Worm (Caenorhabditis elegans) whole organism, L4 larva: Measurements from ENCODE around the gene inx-11.

ENCODE experiments used
- aly-2 ChIP-seq: sonication (generic microtip); optimal IDR thresholded peaks from 2 replicates; lab custom pipeline; 2018; ENCODE audit warnings: missing biosample characterization, missing genetic modification characterization
- ama-1 ChIP-seq: fragments of 150-350 bp; optimal IDR thresholded peaks from 2 replicates; lab custom pipeline; 2014; ENCODE audit warnings: inconsistent platforms, mixed read lengths
- mdl-1 ChIP-seq, 2 experiments: fragments of 150-350 bp in 1 of 2; sonication (generic microtip) in 1 of 2; optimal IDR thresholded peaks; 2 replicates each; lab custom pipeline; 2014 to 2017; ENCODE audit warnings: missing biosample characterization in 2 of 2, missing genetic modification characterization in 2 of 2
- nhr-25 ChIP-seq: sonication (generic microtip); optimal IDR thresholded peaks from 2 replicates; lab custom pipeline; 2017; ENCODE audit warnings: missing genetic modification characterization, mild to moderate bottlenecking, missing compliant biosample characterization, antibody characterized with exemption, moderate library complexity, borderline replicate concordance; ENCODE audit not compliant: insufficient read depth
- nhr-28 ChIP-seq: fragments of 150-350 bp; optimal IDR thresholded peaks from 2 replicates; lab custom pipeline; 2014; ENCODE audit warnings: missing biosample characterization, missing genetic modification characterization
- nhr-48 ChIP-seq: sonication (generic microtip); optimal IDR thresholded peaks from 2 replicates; lab custom pipeline; 2016; ENCODE audit warnings: mild to moderate bottlenecking, missing genetic modification characterization, missing compliant biosample characterization
- saeg-2 ChIP-seq: fragments of 200-800 bp; sonication (Bioruptor generic); IDR thresholded peaks from 2 replicates; pipeline ENCODE4 v1.3.6; 2022; ENCODE audit warnings: missing genetic modification reagents, missing genetic modification characterization, missing compliant biosample characterization
- zag-1 ChIP-seq: fragments of 150-350 bp; optimal IDR thresholded peaks from 2 replicates; lab custom pipeline; 2014; ENCODE audit warnings: missing biosample characterization, missing genetic modification characterization

- no peak for TF ChIP-seq mdl-1 (tag; optimal IDR thresholded peaks at IDR 0.05; lab: Kevin White, UChicago)
- TF ChIP-seq nhr-25: no peak
- no peak for TF ChIP-seq ama-1 (lab: Kevin White, UChicago)
- TF ChIP-seq nhr-28: no peak
- no peak for TF ChIP-seq zag-1 (tag; lab: Kevin White, UChicago)
- no peak for TF ChIP-seq saeg-2 (GFP tag; lab: Robert Waterston, UW)
- no peak for TF ChIP-seq nhr-48
- no peak for TF ChIP-seq aly-2 (tag; lab: Kevin White, UChicago)
Measured at ce11 chrV:12540739-12541138, 53.7 kb downstream of the inx-11 start, which contains the start of gene F45D3.2.
